Worm (Caenorhabditis elegans) whole organism, mixed stage, embryonic: Measurements from ENCODE around the gene scc-3.

Source experiments
- ceh-39 ChIP-seq: fragments of 150-350 bp; optimal IDR thresholded peaks from 2 replicates; lab custom pipeline; 2014; ENCODE audit warnings: missing biosample characterization, missing genetic modification characterization
- elt-1 ChIP-seq: sonication (generic microtip); optimal IDR thresholded peaks from 2 replicates; lab custom pipeline; 2017; ENCODE audit warnings: missing genetic modification characterization, mild to moderate bottlenecking, missing compliant biosample characterization, antibody characterized with exemption, moderate library complexity, borderline replicate concordance; ENCODE audit not compliant: insufficient read depth
- lin-13 ChIP-seq: fragments of 150-350 bp; optimal IDR thresholded peaks from 2 replicates; lab custom pipeline; 2014; ENCODE audit warnings: missing biosample characterization, missing genetic modification characterization
- lin-32 ChIP-seq: fragments of 200-800 bp; sonication (Bioruptor generic); optimal IDR thresholded peaks from 2 replicates; lab custom pipeline; 2018; ENCODE audit warnings: mild to moderate bottlenecking, missing genetic modification characterization, missing compliant biosample characterization
- lsy-2 ChIP-seq: fragments of 150-350 bp; optimal IDR thresholded peaks from 2 replicates; lab custom pipeline; 2014; ENCODE audit warnings: missing biosample characterization, missing genetic modification characterization
- nhr-12 ChIP-seq: fragments of 150-350 bp; optimal IDR thresholded peaks from 2 replicates; lab custom pipeline; 2014; ENCODE audit warnings: missing biosample characterization, missing genetic modification characterization
- nhr-2 ChIP-seq: fragments of 150-350 bp; optimal IDR thresholded peaks from 2 replicates; lab custom pipeline; 2014; ENCODE audit warnings: missing biosample characterization, missing genetic modification characterization
- nhr-237 ChIP-seq: fragments of 150-350 bp; optimal IDR thresholded peaks from 2 replicates; lab custom pipeline; 2014; ENCODE audit warnings: missing biosample characterization, missing genetic modification characterization
- nhr-76 ChIP-seq: sonication (generic microtip); optimal IDR thresholded peaks from 2 replicates; lab custom pipeline; 2017; ENCODE audit warnings: missing biosample characterization, missing genetic modification characterization
- snpc-4 ChIP-seq: fragments of 150-350 bp; optimal IDR thresholded peaks from 2 replicates; lab custom pipeline; 2014; ENCODE audit warnings: missing biosample characterization, missing genetic modification characterization
- unc-39 ChIP-seq: fragments of 150-350 bp; optimal IDR thresholded peaks from 2 replicates; lab custom pipeline; 2014; ENCODE audit warnings: missing biosample characterization, missing genetic modification characterization
- ztf-11 ChIP-seq: fragments of 150-350 bp; optimal IDR thresholded peaks from 2 replicates; lab custom pipeline; 2014; ENCODE audit warnings: missing biosample characterization, missing genetic modification characterization

- TF ChIP-seq ceh-39 (no peak), lin-13 (tag; lab: Kevin White, UChicago) (no peak), ztf-11 (no peak), nhr-2 (no peak), snpc-4 (tag; lab: Kevin White, UChicago) (no peak), nhr-237 (tag; lab: Kevin White, UChicago) (no peak), nhr-12 (no peak), elt-1 (no peak), lin-32 (GFP tag; lab: Kevin White, UChicago) (no peak), lsy-2 (tag; lab: Kevin White, UChicago) (no peak), unc-39 (no peak), nhr-76 (tag; lab: Kevin White, UChicago) (no peak)
These were observed 19.8 kb upstream of the scc-3 start for ce11 chrV:12743778-12744502.
